Worm (Caenorhabditis elegans): ENCODE measurements around the gene sto-5.

DNA sequence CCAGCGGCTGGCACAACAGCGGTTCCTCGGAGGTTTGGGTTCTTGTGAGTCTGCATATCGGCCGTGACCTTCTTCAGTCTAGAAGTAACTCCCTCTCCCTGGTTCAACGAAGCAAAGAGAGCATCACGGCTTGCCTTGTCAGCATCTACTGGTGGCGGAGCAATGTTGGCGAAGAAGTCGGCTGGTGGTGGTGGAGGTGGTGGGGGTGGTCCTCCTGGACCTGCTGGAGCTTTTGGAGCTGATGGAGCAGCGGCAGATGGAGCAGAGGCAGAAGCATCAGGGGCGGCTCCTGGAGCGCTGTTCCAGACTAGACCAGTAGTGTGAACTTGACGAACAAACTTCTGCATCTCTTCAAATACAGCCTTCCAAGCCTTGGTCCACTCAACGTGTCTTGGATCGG is 16.7 kb downstream of the sto-5 start:
- TF ChIP-seq ama-1 (optimal IDR thresholded peaks at IDR 0.05) (no peak), lin-15B (tag; optimal IDR thresholded peaks at IDR 0.05) (no peak), arid-1 (GFP tag; conservative IDR thresholded peaks at IDR 0.05) (no peak), dmd-9 (GFP tag; IDR thresholded peaks at IDR 0.05) (no peak), hlh-30 (tag; optimal IDR thresholded peaks at IDR 0.05; ENCODE audit: insufficient read depth) (no peak), egl-27 (tag; optimal IDR thresholded peaks at IDR 0.05) (no peak)

All from whole organism, L4 larva.